Fruit fly (Drosophila melanogaster): ENCODE measurements around the gene CG33969.
A peak's percentile ranks its signal among the peaks of the same experiment; 100 is the strongest.

Gene CG33969

DNA sequence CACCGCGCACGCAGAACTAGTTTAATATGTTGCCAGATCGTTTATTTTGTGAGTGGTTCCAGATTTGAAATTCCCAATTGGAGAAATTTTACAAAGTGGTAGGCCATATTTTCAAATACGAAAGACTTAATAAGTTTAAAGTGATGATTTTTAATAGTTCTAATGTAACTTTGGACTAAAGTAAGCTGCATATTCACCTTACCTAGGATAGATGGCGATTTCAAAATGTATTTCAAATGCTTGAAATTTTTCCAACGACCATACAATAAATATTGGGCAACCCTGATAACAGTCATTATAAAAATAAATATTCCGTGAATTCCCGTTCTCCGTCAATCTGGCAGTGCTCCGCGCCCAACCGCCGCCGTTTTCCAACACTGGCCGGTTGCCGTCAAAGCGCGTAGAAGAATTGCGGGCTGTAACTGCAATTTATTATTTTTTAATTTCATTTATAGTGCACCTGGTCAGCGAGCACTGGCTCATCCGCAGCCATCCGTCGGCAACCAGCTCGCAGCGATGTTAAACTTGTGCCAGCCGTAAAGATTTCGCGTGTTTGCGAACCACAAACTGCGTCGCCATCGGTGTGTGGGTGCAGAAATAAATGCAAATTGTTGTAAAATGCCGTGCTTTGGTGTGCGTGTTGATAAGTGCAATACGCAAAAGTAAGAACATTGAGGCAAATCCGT, 17.3 kb downstream of the CG33969 start, which contains the start of the genes Ide and RhoBTB (continued):
- TF ChIP-seq achi (GFP tag; optimal IDR thresholded peaks at IDR 0.05) (peak; percentile 86), OdsH (GFP tag; optimal IDR thresholded peaks at IDR 0.05) (peak; percentile 87), spab (GFP tag; optimal IDR thresholded peaks at IDR 0.05) (peak; percentile 32), Eip75B (GFP tag; optimal IDR thresholded peaks at IDR 0.05) (peak; percentile 77), Sox15 (GFP tag; optimal IDR thresholded peaks at IDR 0.05) (peak; percentile 90), dac (GFP tag; optimal IDR thresholded peaks at IDR 0.05) (peak; percentile 51), svp (GFP tag) (no peak), eg (GFP tag; IDR thresholded peaks at IDR 0.05) (peak; percentile 82), CG10669 (GFP tag; optimal IDR thresholded peaks at IDR 0.05) (peak; percentile 96), Hr39 (GFP tag; optimal IDR thresholded peaks at IDR 0.05) (peak; percentile 93), Eip78C (GFP tag) (peak; percentile 83), CG1621 (tag; optimal IDR thresholded peaks at IDR 0.05) (peak; percentile 58), CG15336 (GFP tag; IDR thresholded peaks at IDR 0.05) (no peak), acj6 (GFP tag; optimal IDR thresholded peaks at IDR 0.05) (peak; percentile 88), cyc (GFP tag; optimal IDR thresholded peaks at IDR 0.05) (peak; percentile 90), fkh (GFP tag; optimal IDR thresholded peaks at IDR 0.05) (no peak), topi (GFP tag; optimal IDR thresholded peaks at IDR 0.05) (peak; percentile 79), CG31627 (GFP tag; optimal IDR thresholded peaks at IDR 0.05) (peak; percentile 94), ss (GFP tag; optimal IDR thresholded peaks at IDR 0.05) (peak in 1 of 2 experiments; percentile 45), Ets21C (GFP tag; optimal IDR thresholded peaks at IDR 0.05) (peak; percentile 89), CG6854 (GFP tag; optimal IDR thresholded peaks at IDR 0.05) (no peak), CG11902 (GFP tag; optimal IDR thresholded peaks at IDR 0.05) (peak; percentile 91), Eip93F (GFP tag; optimal IDR thresholded peaks at IDR 0.05) (no peak), CG32006 (GFP tag; optimal IDR thresholded peaks at IDR 0.05) (peak; percentile 84), CG16779 (tag; optimal IDR thresholded peaks at IDR 0.05) (no peak), CG9139 (GFP tag; optimal IDR thresholded peaks at IDR 0.05) (no peak)

DNA sequence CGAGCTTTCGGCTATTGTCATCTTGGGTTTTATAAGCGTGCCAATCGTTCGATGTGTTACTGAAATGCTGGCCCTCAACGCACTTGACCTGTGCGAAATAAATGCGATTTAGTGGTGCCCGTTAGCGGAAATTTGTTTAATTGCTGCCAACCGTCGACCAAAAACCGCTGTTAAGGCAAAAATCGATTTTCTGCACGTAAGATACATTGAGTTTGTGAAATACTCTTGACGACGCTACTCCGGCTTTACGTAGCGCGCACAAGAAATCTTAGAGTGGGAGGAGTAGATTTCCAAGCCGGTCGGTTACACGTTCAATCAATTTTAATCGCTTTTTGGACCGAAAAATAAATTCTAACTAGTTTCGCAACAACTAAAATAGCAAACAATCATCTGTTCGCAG, 17.9 kb downstream of the CG33969 start:
- TF ChIP-seq Lpt (GFP tag; optimal IDR thresholded peaks at IDR 0.05) (no peak), CG31627 (GFP tag; optimal IDR thresholded peaks at IDR 0.05) (no peak), CG11294 (GFP tag; IDR thresholded peaks at IDR 0.05) (no peak), CG15336 (GFP tag; IDR thresholded peaks at IDR 0.05) (no peak), CG10631 (GFP tag; optimal IDR thresholded peaks at IDR 0.05) (no peak), CG34406 (GFP tag; optimal IDR thresholded peaks at IDR 0.05) (no peak), CG6792 (GFP tag; optimal IDR thresholded peaks at IDR 0.05) (no peak), Eip93F (GFP tag; optimal IDR thresholded peaks at IDR 0.05) (no peak), CG6276 (GFP tag; optimal IDR thresholded peaks at IDR 0.05) (no peak), Eip78C (GFP tag) (no peak), Ets21C (GFP tag; optimal IDR thresholded peaks at IDR 0.05) (no peak), CG6163 (GFP tag; IDR thresholded peaks at IDR 0.05) (no peak), CG11762 (GFP tag; optimal IDR thresholded peaks at IDR 0.05; ENCODE audit: insufficient read depth) (no peak), CG9139 (GFP tag; optimal IDR thresholded peaks at IDR 0.05) (no peak), Met (GFP tag; optimal IDR thresholded peaks at IDR 0.05) (no peak), topi (GFP tag; optimal IDR thresholded peaks at IDR 0.05) (no peak), CG8119 (GFP tag; IDR thresholded peaks at IDR 0.05) (no peak), salr (GFP tag; optimal IDR thresholded peaks at IDR 0.05) (no peak)

DNA sequence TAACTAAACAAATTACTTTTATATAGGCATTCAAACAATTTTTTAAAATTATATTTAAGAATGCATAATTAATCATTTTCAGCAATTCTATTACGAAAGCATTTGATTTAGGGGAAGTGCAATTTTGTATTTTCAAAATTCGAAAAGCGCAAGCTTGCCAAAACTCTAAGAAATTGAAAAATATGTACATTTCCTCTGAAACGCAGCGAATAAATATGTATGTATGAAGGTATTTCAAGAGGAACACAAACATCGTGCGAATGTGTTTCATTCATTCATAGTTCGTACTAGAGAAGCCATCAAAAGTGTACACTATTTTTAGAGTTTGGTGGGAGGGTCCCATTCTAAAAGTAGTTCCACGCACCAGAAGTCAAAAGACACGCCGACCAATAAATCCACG, 23.3 kb downstream of the CG33969 start, which contains the start of gene CG13247:
Gene CG13247 (plus strand): TSS at position 301 of the 400 bp plus-strand sequence.
- TF ChIP-seq achi (GFP tag; optimal IDR thresholded peaks at IDR 0.05), result no peak
- TF ChIP-seq CG6163 (GFP tag; IDR thresholded peaks at IDR 0.05), result no peak
- TF ChIP-seq OdsH (GFP tag; optimal IDR thresholded peaks at IDR 0.05), result no peak
- TF ChIP-seq CG11294 (GFP tag; IDR thresholded peaks at IDR 0.05), result no peak
- no peak for TF ChIP-seq CG10631 (GFP tag; optimal IDR thresholded peaks at IDR 0.05)
- TF ChIP-seq CG8119 (GFP tag; IDR thresholded peaks at IDR 0.05), result no peak
- no peak for TF ChIP-seq esn (GFP tag; optimal IDR thresholded peaks at IDR 0.05)
- no peak for TF ChIP-seq CG8632 (GFP tag; optimal IDR thresholded peaks at IDR 0.05)
- no peak for TF ChIP-seq CG6792 (GFP tag; optimal IDR thresholded peaks at IDR 0.05)
- no peak for TF ChIP-seq CG32006 (GFP tag; optimal IDR thresholded peaks at IDR 0.05)
- TF ChIP-seq topi (GFP tag; optimal IDR thresholded peaks at IDR 0.05), result no peak
- no peak for TF ChIP-seq CG31627 (GFP tag; optimal IDR thresholded peaks at IDR 0.05)
- TF ChIP-seq ss (GFP tag; optimal IDR thresholded peaks at IDR 0.05), result no peak
- no peak for TF ChIP-seq fkh (GFP tag; optimal IDR thresholded peaks at IDR 0.05)
- no peak for TF ChIP-seq Ets21C (GFP tag; optimal IDR thresholded peaks at IDR 0.05)
- TF ChIP-seq CG6854 (GFP tag; optimal IDR thresholded peaks at IDR 0.05), result no peak
- no peak for TF ChIP-seq lz (GFP tag; optimal IDR thresholded peaks at IDR 0.05)
- no peak for TF ChIP-seq CG34406 (GFP tag; optimal IDR thresholded peaks at IDR 0.05)

All from whole organism, prepupa.